Fruit fly (Drosophila melanogaster): ENCODE measurements around the gene CG43335.
A peak's percentile ranks its signal among the peaks of the same experiment; 100 is the strongest.

The CG43335 gene

DNA sequence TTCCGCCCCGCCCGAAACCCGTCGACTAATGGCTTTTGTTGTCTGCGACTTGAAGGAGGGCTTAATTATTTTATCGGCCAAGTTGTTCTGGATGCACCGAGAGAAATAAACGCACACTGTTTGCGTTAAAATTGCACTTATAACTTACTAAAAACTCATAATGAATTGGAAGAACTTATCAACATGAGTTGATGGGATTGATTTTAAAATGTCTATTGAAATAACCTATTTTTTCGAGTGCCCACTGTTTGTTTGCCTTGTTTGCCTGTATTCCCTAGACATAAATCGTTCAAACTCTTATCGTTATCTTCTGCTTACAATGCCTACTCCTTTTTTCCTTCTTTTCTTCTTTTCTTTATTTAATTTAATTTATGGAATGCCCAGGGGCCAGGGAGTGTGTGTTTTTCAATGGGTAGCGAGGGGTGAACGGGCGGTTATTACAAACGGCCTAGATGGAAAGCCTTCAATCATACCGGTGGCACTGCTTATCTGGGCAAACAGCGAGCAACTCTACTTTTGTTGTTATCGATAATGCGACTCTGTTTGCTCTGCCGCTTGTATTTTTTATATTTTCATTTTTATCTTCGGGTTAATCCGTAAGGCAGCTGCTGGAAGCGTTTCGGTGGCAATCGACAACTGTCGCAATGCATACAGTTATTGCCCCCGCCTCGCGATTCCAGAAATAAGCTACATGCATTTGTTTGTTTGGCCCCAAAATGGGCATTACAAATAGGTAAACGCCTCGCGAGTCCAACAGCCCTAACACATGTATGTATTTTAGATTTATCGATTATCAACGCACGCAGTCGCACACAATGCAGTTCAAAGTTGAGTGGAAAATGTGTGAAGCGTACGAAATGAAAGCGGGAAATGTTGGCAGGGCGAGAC lies 41.2 kb downstream of the CG43335 start (continued):
- TF ChIP-seq Eip78C (GFP tag) (peak; percentile 91), CG6792 (GFP tag; optimal IDR thresholded peaks at IDR 0.05) (peak; percentile 44)

DNA sequence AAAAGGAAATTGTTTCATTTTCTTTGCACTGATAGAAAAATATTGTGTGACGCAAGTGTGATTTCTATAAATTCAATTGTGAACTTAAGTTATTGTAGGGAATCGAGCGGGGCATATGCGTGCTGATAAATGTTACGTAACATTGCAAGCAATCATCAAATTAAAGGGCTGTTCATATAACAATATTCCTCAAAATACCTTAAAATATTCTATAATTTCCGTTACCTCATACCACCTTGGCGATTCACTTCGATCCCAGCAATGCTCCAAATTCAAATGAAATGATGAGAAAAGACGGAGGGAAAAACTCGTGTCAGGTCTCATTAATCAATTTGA lies 41.8 kb downstream of the CG43335 start:
- no peak for TF ChIP-seq CG11762 (GFP tag; optimal IDR thresholded peaks at IDR 0.05; ENCODE audit: insufficient read depth)
- no peak for TF ChIP-seq CG10669 (GFP tag; optimal IDR thresholded peaks at IDR 0.05)
- TF ChIP-seq fd85E (GFP tag; optimal IDR thresholded peaks at IDR 0.05) = no peak
- TF ChIP-seq Gug (GFP tag; IDR thresholded peaks at IDR 0.05) = no peak
- TF ChIP-seq eg (GFP tag; IDR thresholded peaks at IDR 0.05) = no peak
- TF ChIP-seq achi (GFP tag; optimal IDR thresholded peaks at IDR 0.05) = no peak
- TF ChIP-seq OdsH (GFP tag; optimal IDR thresholded peaks at IDR 0.05) = no peak

DNA sequence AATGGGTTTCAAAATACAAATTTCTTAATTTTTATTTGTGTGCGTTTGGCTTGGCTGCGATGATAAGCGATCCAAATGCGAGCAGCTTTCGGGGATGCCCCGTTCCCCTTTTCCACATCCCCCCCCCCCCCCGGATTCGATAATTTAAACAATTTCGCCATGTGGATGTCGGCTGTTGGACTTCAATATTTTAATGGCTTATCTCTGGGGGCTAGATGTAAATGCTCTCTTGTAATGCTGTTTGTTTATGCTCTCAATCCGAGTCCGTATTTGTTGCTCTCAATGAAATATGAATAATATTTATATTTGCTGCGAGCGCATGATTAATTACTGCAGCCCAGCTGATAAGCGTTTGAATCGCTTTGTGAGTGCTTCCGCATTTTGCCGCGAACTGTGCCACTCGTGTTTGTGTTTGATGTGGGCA lies 42.3 kb downstream of the CG43335 start:
- TF ChIP-seq CG11294 (GFP tag; IDR thresholded peaks at IDR 0.05) = no peak
- peak; percentile 71 for TF ChIP-seq fkh (GFP tag; optimal IDR thresholded peaks at IDR 0.05)
- peak; percentile 41 for TF ChIP-seq Eip78C (GFP tag)

DNA sequence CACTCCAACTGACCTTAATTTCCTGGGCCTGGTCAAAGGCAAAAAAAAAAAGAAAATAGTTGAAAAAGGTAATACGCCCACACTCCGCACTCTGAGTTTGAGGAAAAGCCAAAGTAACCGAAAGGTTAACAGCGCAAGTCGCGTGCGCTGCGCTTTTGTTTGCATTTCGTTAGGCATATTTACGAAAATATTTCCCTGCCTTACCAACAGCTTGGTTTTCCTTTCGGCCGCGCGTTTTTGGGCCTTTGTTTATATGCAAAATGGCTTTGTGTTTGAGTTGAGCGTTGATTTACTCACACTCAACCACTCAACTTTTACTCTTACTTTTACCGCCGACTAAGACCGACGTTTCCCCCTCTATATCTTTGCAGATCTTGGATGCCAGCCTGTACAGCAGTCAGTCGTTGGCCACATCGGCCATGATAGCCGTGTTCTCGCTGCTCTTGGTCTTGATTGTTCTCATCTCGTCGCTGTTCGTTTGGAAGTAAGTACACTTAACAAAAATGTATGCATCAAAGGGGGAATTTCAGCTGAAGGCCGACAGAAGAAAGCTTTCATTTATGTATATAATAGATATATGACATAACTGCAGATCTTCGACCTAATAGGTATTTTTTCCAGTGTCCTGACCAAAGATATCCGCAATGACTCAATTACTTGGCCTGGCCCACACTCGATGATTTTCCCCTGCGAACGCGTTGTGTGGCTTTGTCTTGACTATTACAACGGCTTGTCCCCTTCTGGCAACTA lies 43.7 kb downstream of the CG43335 start:
- peak; percentile 43 for TF ChIP-seq CG3919 (GFP tag; optimal IDR thresholded peaks at IDR 0.05)
- TF ChIP-seq Smox (GFP tag; optimal IDR thresholded peaks at IDR 0.05) = no peak
- no peak for TF ChIP-seq dsx (GFP tag; optimal IDR thresholded peaks at IDR 0.05; ENCODE audit: poor library complexity, severe bottlenecking)
- no peak for TF ChIP-seq Hr39 (GFP tag; optimal IDR thresholded peaks at IDR 0.05)
- no peak for TF ChIP-seq Ets96B (tag; optimal IDR thresholded peaks at IDR 0.05)
- TF ChIP-seq ss (GFP tag; optimal IDR thresholded peaks at IDR 0.05) = no peak
- no peak for TF ChIP-seq Eip93F (GFP tag; optimal IDR thresholded peaks at IDR 0.05)
- TF ChIP-seq acj6 (GFP tag; optimal IDR thresholded peaks at IDR 0.05) = no peak
- TF ChIP-seq eg (GFP tag; IDR thresholded peaks at IDR 0.05) = no peak
- TF ChIP-seq topi (GFP tag; optimal IDR thresholded peaks at IDR 0.05) = no peak
- TF ChIP-seq CG6276 (GFP tag; optimal IDR thresholded peaks at IDR 0.05) = peak; percentile 2
- TF ChIP-seq CG6854 (GFP tag; optimal IDR thresholded peaks at IDR 0.05) = no peak
- TF ChIP-seq svp (GFP tag) = peak; percentile 44
- TF ChIP-seq CG6792 (GFP tag; optimal IDR thresholded peaks at IDR 0.05) = no peak
- no peak for TF ChIP-seq dac (GFP tag; optimal IDR thresholded peaks at IDR 0.05)
- no peak for TF ChIP-seq net (GFP tag; optimal IDR thresholded peaks at IDR 0.05)
- TF ChIP-seq vri (GFP tag; optimal IDR thresholded peaks at IDR 0.05) = no peak
- peak; percentile 6 for TF ChIP-seq achi (GFP tag; optimal IDR thresholded peaks at IDR 0.05)
- TF ChIP-seq spab (GFP tag; optimal IDR thresholded peaks at IDR 0.05) = no peak
- TF ChIP-seq fd85E (GFP tag; optimal IDR thresholded peaks at IDR 0.05) = no peak
- peak; percentile 37; the same call in 1 of the 3 replicates for TF ChIP-seq CG8119 (GFP tag; IDR thresholded peaks at IDR 0.05)
- TF ChIP-seq CG10631 (GFP tag; optimal IDR thresholded peaks at IDR 0.05) = no peak
- TF ChIP-seq Gug (GFP tag; IDR thresholded peaks at IDR 0.05) = 0 out of 2 replicates have a peak, but pooled peaks have one; percentile 25
- peak; percentile 44 for TF ChIP-seq CG32006 (GFP tag; optimal IDR thresholded peaks at IDR 0.05)
- no peak for TF ChIP-seq Sox102F (GFP tag; optimal IDR thresholded peaks at IDR 0.05)
- TF ChIP-seq OdsH (GFP tag; optimal IDR thresholded peaks at IDR 0.05) = no peak
- TF ChIP-seq CG3032 (tag; optimal IDR thresholded peaks at IDR 0.05) = no peak
- no peak for TF ChIP-seq Lpt (GFP tag; optimal IDR thresholded peaks at IDR 0.05)
- TF ChIP-seq CG8632 (GFP tag; optimal IDR thresholded peaks at IDR 0.05) = no peak
- TF ChIP-seq Sox15 (GFP tag; optimal IDR thresholded peaks at IDR 0.05) = no peak
- TF ChIP-seq CG6163 (GFP tag; IDR thresholded peaks at IDR 0.05) = peak; percentile 57; the same call in 2 of the 3 replicates
- TF ChIP-seq lz (GFP tag; optimal IDR thresholded peaks at IDR 0.05) = no peak
- TF ChIP-seq CG15336 (GFP tag; IDR thresholded peaks at IDR 0.05) = 0 out of 2 replicates have a peak, but pooled peaks have one; percentile 26
- peak; percentile 58 for TF ChIP-seq Eip78C (GFP tag)
- no peak for TF ChIP-seq CG4318 (GFP tag; optimal IDR thresholded peaks at IDR 0.05)
- no peak for TF ChIP-seq Hr38 (GFP tag; optimal IDR thresholded peaks at IDR 0.05)
- no peak for TF ChIP-seq CG7368 (GFP tag; optimal IDR thresholded peaks at IDR 0.05)
- TF ChIP-seq pdm3 (GFP tag; optimal IDR thresholded peaks at IDR 0.05) = peak; percentile 1

Data from whole organism, prepupa.